Fruit fly (Drosophila melanogaster) whole organism, pupa: ENCODE results near the gene PpD3.

Experiments
- CG12605 ChIP-seq: fragments of 200-800 bp; sonication (Bioruptor generic); IDR thresholded peaks from 2 replicates; pipeline ENCODE4 v1.3.6; 2022; ENCODE audit warnings: missing biosample characterization, missing genetic modification characterization
- CG32121 ChIP-seq: fragments of 200-800 bp; sonication (Bioruptor generic); IDR thresholded peaks from 2 replicates; pipeline ENCODE4 v1.3.6; 2022; ENCODE audit warnings: missing biosample characterization, missing genetic modification characterization
- CG34367 ChIP-seq: fragments of 200-800 bp; sonication (Bioruptor generic); optimal IDR thresholded peaks from 2 replicates; lab custom pipeline; 2018; ENCODE audit warnings: missing biosample characterization, mild to moderate bottlenecking, missing genetic modification characterization
- CG4496 ChIP-seq: fragments of 200-800 bp; sonication (Bioruptor generic); IDR thresholded peaks from 3 replicates; pipeline ENCODE4 v1.3.6; 2022; ENCODE audit warnings: missing biosample characterization, missing genetic modification characterization
- D1 ChIP-seq: fragments of 200-800 bp; sonication (Bioruptor generic); optimal IDR thresholded peaks from 2 replicates; lab custom pipeline; 2018; ENCODE audit warnings: missing biosample characterization, mild to moderate bottlenecking, missing genetic modification characterization, moderate library complexity
- EcR ChIP-seq: fragments of 200-800 bp; sonication (Bioruptor generic); optimal IDR thresholded peaks from 3 replicates; lab custom pipeline; 2019; ENCODE audit warnings: missing biosample characterization, missing genetic modification characterization, mild to moderate bottlenecking, moderate library complexity, missing genetic modification reagents
- Snoo ChIP-seq: fragments of 200-800 bp; sonication (Bioruptor generic); optimal IDR thresholded peaks from 3 replicates; lab custom pipeline; 2017; ENCODE audit warnings: missing biosample characterization, mild to moderate bottlenecking, missing genetic modification characterization, inconsistent platforms
- gl ChIP-seq: fragments of 200-800 bp; sonication (Bioruptor generic); optimal IDR thresholded peaks from 2 replicates; lab custom pipeline; 2018; ENCODE audit warnings: missing biosample characterization, mild to moderate bottlenecking, missing genetic modification characterization
- rn ChIP-seq: fragments of 200-800 bp; sonication (Bioruptor generic); IDR thresholded peaks from 2 replicates; pipeline ENCODE4 v1.3.6; 2022; ENCODE audit warnings: missing biosample characterization, missing genetic modification characterization

- TF ChIP-seq EcR (GFP tag; lab: Kevin White, UChicago) (peak; percentile 51), CG32121 (GFP tag; lab: Robert Waterston, UW) (peak; percentile 24; the same call in 1 of the 2 replicates), CG12605 (no peak), D1 (tag; lab: Kevin White, UChicago) (no peak), CG4496 (GFP tag; lab: Robert Waterston, UW) (peak; percentile 47; the same call in 1 of the 3 replicates), Snoo (tag; lab: Kevin White, UChicago) (peak; percentile 55), rn (GFP tag; lab: Robert Waterston, UW) (no peak), CG34367 (tag; lab: Kevin White, UChicago) (no peak), gl (tag; lab: Kevin White, UChicago) (peak; percentile 29)
Observed at dm6 chr3R:9747272-9747874, 302 bp upstream of the PpD3 start, which contains the start of gene CG12948.
